Fruit fly (Drosophila melanogaster) S2 (cell line): ENCODE results near the gene Rab10.

Experiments used
- CG8478 ChIP-seq: fragments of >200 bp; optimal IDR thresholded peaks from 2 replicates; lab custom pipeline; 2018
- CTCF ChIP-seq, 2 experiments: fragments of >200 bp; optimal IDR thresholded peaks; 2 replicates each; lab custom pipeline; 2018

DNA sequence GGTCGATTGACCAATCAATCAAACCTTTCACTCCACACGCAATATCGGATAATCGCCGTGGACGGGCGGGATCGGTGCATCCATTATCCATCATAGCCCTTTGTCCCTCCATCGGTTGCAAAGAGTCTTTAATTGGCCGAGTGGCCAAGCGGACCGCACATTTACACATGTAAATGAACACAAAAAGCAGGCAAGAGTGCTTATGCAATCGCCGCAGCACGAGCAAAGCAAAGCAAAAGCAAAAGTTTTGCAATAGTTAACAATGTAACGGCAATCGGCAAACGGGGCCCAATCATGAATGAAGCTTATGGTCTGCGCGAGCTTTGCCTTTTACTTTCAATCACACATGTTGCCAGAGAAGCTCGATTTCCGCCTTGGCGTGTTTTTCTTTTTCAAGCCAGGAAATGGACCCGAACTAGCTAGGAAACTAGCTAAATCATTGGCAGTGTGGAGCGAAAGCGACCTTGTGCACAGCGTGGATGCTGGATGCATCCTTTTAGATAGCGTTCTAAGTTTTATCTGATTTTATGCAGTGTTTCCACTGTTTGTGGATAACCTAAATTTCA, 7.8 kb upstream of the Rab10 start:
- TF ChIP-seq CG8478 (lab: Kevin White, UChicago): no peak
- TF ChIP-seq CTCF (optimal IDR thresholded peaks at IDR 0.05; lab: Kevin White, UChicago): no peak
